Fruit fly (Drosophila melanogaster): ENCODE data around the gene Ube4A.
A peak's percentile ranks its signal among the peaks of the same experiment; 100 is the strongest.

Ube4A gene

DNA sequence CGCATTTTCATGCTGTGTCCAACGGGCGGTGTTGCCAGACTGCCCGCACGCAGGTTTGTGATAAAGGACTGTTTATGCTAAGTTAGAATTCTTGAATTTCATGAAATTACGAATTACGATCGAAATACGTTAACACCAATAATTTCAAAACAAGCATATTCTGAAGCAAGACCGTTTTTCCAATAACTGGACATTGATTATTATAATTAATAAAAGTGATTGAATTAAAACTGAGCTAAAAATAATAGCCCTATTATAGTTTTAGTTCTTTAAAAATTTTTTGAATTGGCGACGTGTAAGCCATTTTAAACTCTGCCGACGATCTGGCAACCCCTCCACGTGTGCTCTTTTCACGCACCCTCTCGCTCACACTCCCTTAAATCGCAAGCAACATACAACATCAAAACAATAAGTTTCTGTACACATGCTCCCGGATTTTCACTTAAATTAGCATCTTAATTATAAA is 10.1 kb upstream of the Ube4A start:
- TF ChIP-seq CG17801 (GFP tag; optimal IDR thresholded peaks at IDR 0.05; ENCODE audit: partially characterized antibody): peak; percentile 90

- TF ChIP-seq CG17801 (GFP tag; optimal IDR thresholded peaks at IDR 0.05; ENCODE audit: partially characterized antibody): no peak
Measured at dm6 chr2L:6649085-6649754, 9.1 kb upstream of the Ube4A start, which contains the start of the genes CG31635 and Tango1. Gene CG31635 (minus strand): TSS chr2L:6649114. Gene Tango1 (plus strand): TSS chr2L:6649388.

DNA sequence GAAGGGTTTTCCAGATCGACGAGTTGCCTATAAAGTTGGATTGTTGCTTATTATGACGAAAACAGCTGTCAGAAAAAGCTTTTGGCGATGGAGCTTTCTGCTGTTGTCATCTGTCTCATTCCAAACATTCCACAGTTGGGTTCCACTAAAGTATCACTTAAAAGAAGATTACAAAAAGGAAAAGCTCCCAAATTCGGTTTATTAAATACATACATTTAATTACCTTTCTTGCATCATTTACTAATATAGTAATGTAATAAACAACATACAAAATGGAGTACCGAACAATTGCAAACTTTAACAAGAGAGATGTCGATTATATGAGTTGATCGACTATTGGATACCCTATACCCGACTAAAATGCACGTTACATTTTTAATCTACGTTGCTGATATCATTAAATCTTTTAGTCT is 2.0 kb upstream of the Ube4A start, which contains the start of gene CG31633:
CG31633 (minus strand) TSS at position 58 of the 413 bp plus-strand sequence.
- TF ChIP-seq CG17801 (GFP tag; optimal IDR thresholded peaks at IDR 0.05; ENCODE audit: partially characterized antibody): no peak

DNA sequence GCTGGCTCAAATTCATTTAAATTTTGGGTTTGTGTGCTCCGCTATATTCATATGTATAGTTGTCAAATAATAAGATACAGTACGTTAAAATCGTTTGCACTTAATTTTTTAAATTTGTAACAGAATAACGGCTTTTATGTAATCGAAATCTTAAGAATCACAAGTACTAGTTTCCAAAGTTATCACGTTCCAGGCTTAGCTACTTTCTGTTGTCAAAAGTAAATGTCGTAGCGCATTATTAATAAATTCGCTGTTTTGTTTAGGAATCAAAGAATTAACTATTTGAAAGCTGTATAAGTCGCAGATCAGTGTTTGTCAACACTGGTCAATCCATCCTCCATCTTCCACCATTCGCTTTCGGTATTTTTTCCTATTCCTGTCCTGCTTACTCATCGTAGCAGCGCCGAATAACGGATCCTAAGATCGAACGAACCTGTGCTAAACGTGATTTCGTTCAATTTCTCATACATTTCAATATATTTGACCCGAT is 5.3 kb downstream of the Ube4A start, which contains the start of the genes CG13771, CG34310 and cup:
CG13771 (minus strand) TSS at position 51 of the 490 bp plus-strand sequence.
CG34310 (plus strand) TSS at position 103 of the 490 bp plus-strand sequence.
cup (plus strand) TSS at position 103 of the 490 bp plus-strand sequence.
- TF ChIP-seq CG17801 (GFP tag; optimal IDR thresholded peaks at IDR 0.05; ENCODE audit: partially characterized antibody): no peak

dm6 chr2L:6667719-6668325 is 9.5 kb downstream of the Ube4A start, which contains the start of gene Galt:
Gene Galt (minus strand): TSS chr2L:6668033.
- peak; percentile 39 for TF ChIP-seq CG17801 (GFP tag; optimal IDR thresholded peaks at IDR 0.05; ENCODE audit: partially characterized antibody)

DNA sequence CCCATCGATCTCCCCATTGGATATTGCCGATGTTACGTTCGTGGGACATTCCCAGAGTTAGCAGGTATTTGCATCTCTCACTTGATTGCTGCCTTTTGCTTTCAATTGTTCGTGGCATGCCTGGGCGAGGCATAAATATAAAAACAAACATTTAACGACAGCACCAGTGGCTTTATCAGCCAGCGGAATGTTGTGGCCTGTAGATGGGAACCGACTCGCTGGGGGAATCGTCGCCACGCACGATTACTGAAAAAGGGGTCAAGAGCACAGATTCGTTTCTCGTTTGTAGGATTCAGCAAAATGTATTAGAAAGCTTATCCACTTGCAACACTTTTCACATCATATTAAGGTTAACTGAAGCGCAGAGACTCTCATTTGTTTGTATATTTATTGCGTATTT is 13.1 kb downstream of the Ube4A start:
- no peak for TF ChIP-seq CG17801 (GFP tag; optimal IDR thresholded peaks at IDR 0.05; ENCODE audit: partially characterized antibody)

DNA sequence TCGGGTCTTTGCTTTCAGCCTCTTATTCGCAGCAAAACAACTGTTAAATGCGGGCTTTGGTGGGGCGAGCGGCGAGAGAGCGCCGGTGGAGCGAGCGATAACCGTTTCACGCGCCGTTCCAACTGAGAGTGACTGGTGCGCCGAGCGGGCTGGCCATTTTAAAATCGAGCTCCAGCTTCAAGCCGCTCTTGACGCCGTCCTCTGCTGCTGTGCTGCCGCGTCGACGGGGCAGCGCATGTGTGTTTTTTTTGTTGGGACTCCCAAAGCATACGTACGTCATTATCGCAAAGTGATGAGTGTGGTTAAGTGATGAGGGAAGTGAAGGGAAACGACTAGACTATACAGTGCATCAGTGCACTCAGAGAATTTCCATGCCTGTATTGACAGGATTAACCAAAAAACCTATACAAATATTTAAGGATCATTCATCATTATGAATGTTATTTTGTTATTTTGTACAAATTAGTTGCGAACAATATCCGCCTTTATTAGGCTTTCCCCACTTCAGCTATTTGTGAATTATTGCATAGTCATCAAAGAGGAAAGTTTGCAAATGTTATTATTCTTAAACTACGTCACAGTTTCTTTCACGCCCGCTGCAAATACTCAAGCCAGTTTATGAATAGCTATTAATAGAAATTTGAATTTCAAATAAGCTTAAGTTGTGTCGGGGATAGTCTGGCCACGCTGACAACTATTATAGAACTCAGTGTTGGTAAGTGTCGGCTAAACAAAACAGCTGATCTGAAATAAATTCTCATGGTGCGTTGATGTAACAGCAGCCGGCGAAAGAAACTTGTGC is 15.1 kb downstream of the Ube4A start, which contains the start of gene Spn27A:
Spn27A (minus strand) TSS at position 137 of the 802 bp plus-strand sequence.
- TF ChIP-seq CG17801 (GFP tag; optimal IDR thresholded peaks at IDR 0.05; ENCODE audit: partially characterized antibody): peak; percentile 76

dm6 chr2L:6676535-6676934 is 18.2 kb downstream of the Ube4A start, which contains the start of gene cort:
Gene cort (minus strand): TSS chr2L:6676635.
- TF ChIP-seq CG17801 (GFP tag; optimal IDR thresholded peaks at IDR 0.05; ENCODE audit: partially characterized antibody): peak; percentile 3

DNA sequence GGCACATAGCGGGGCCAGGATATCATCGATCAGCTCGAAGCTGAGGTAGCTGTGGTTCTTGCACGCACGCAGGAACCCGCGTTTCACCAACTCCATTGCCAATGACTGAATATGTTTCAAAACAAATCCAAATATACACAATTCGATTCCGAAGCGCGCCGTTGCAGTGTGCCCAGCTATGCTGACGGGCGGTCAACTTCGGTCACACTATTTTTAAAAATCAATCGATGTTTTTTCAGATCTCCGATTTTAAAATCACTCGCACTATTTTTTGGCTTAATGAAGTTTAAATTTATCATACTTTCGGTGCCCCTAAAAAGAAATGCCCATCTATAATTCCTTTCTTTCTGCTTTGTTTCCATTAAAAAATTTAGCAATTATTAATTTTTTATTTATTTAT is 19.1 kb downstream of the Ube4A start, which contains the start of gene Nse1:
Nse1 (minus strand) TSS at position 173 of the 400 bp plus-strand sequence.
- no peak for TF ChIP-seq CG17801 (GFP tag; optimal IDR thresholded peaks at IDR 0.05; ENCODE audit: partially characterized antibody)

- TF ChIP-seq CG17801 (GFP tag; optimal IDR thresholded peaks at IDR 0.05; ENCODE audit: partially characterized antibody): no peak
Measured at dm6 chr2L:6682909-6683308, 24.6 kb downstream of the Ube4A start.

dm6 chr2L:6683992-6684882 is 25.9 kb downstream of the Ube4A start, which contains the start of gene Nhe3:
Gene Nhe3 (minus strand): TSS chr2L:6684364.
- peak; percentile 70 for TF ChIP-seq CG17801 (GFP tag; optimal IDR thresholded peaks at IDR 0.05; ENCODE audit: partially characterized antibody)

dm6 chr2L:6686612-6687011 is 28.3 kb downstream of the Ube4A start, which contains the start of gene CG11327:
Gene CG11327 (minus strand): TSS chr2L:6686712.
- no peak for TF ChIP-seq CG17801 (GFP tag; optimal IDR thresholded peaks at IDR 0.05; ENCODE audit: partially characterized antibody)

DNA sequence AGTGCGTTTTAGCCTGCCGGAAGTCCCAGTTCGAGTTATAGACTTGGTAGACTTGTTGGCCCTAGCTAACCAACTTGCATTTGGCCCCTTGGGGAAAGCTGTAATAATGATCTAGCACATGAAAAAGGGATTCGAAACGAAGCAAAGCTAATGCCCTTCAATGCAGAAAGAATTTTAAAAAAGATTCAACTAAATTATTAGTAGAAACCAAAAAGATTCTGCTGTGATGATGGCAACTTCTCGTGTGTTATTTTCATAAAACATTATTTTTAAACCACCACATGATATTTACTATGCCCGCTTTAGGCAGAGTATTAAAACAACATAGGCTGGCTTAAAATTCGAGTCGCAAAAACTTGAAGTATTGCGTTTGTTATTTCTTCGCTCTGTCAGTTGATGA is 33.7 kb downstream of the Ube4A start:
- no peak for TF ChIP-seq CG17801 (GFP tag; optimal IDR thresholded peaks at IDR 0.05; ENCODE audit: partially characterized antibody)
